Worm (Caenorhabditis elegans): ENCODE results near the gene C30B5.2.

C30B5.2 gene

ce11 chrII:6196875-6197274 lies at the start of gene C30B5.2, which contains the start of gene rbmx-2:
Gene C30B5.2 (plus strand): TSS chrII:6197180.
Gene rbmx-2 (minus strand): TSS chrII:6196948.
- TF ChIP-seq dmd-4 (tag; optimal IDR thresholded peaks at IDR 0.05; ENCODE audit: borderline replicate concordance), result no peak
- no peak for TF ChIP-seq lin-11 (tag; optimal IDR thresholded peaks at IDR 0.05)
- peak; percentile 86 for TF ChIP-seq unc-42 (tag; optimal IDR thresholded peaks at IDR 0.05)
- no peak for TF ChIP-seq nhr-232 (tag; optimal IDR thresholded peaks at IDR 0.05)
- no peak for TF ChIP-seq C38D4.7 (GFP tag; optimal IDR thresholded peaks at IDR 0.05)
- TF ChIP-seq unc-86 (tag; optimal IDR thresholded peaks at IDR 0.05), result no peak
- peak; percentile 37 for TF ChIP-seq hlh-30 (tag; optimal IDR thresholded peaks at IDR 0.05; ENCODE audit: insufficient read depth)
- TF ChIP-seq tbx-2 (tag; optimal IDR thresholded peaks at IDR 0.05), result peak; percentile 10
- TF ChIP-seq ceh-31 (tag; optimal IDR thresholded peaks at IDR 0.05), result peak; percentile 39
- peak; percentile 78 for TF ChIP-seq ceh-48 (tag; optimal IDR thresholded peaks at IDR 0.05)
- peak; percentile 3 for TF ChIP-seq dve-1 (tag; optimal IDR thresholded peaks at IDR 0.05)
- TF ChIP-seq ceh-6 (GFP tag; optimal IDR thresholded peaks at IDR 0.05), result no peak

ce11 chrII:6148369-6148768 lies 48.6 kb upstream of the C30B5.2 start:
- no peak for TF ChIP-seq ets-4 (tag; optimal IDR thresholded peaks at IDR 0.05)
- TF ChIP-seq ceh-31 (tag; optimal IDR thresholded peaks at IDR 0.05), result peak; percentile 12
- no peak for TF ChIP-seq fkh-10 (GFP tag; optimal IDR thresholded peaks at IDR 0.05)
- TF ChIP-seq madf-2 (tag; optimal IDR thresholded peaks at IDR 0.05), result no peak
- TF ChIP-seq npax-4 (tag; optimal IDR thresholded peaks at IDR 0.05), result no peak
- TF ChIP-seq K09A11.1 (tag; optimal IDR thresholded peaks at IDR 0.05; ENCODE audit: insufficient read depth), result no peak
- no peak for TF ChIP-seq K02D7.2 (tag; optimal IDR thresholded peaks at IDR 0.05)
- TF ChIP-seq unc-42 (tag; optimal IDR thresholded peaks at IDR 0.05), result peak; percentile 98
- no peak for TF ChIP-seq nfya-1 (tag; optimal IDR thresholded peaks at IDR 0.05)
- no peak for TF ChIP-seq ztf-16 (tag; optimal IDR thresholded peaks at IDR 0.05)
- TF ChIP-seq hlh-15 (tag; optimal IDR thresholded peaks at IDR 0.05), result no peak
- no peak for TF ChIP-seq lin-11 (tag; optimal IDR thresholded peaks at IDR 0.05)
- no peak for TF ChIP-seq sdc-2 (tag; optimal IDR thresholded peaks at IDR 0.05)
- no peak for TF ChIP-seq ceh-2 (tag; optimal IDR thresholded peaks at IDR 0.05)

- no peak for TF ChIP-seq pha-2 (tag; optimal IDR thresholded peaks at IDR 0.05)
- no peak for TF ChIP-seq nfya-1 (tag; optimal IDR thresholded peaks at IDR 0.05)
- no peak for TF ChIP-seq syd-9 (tag; optimal IDR thresholded peaks at IDR 0.05)
- TF ChIP-seq K02D7.2 (tag; optimal IDR thresholded peaks at IDR 0.05), result no peak
- TF ChIP-seq unc-86 (tag; optimal IDR thresholded peaks at IDR 0.05), result no peak
- TF ChIP-seq unc-42 (tag; optimal IDR thresholded peaks at IDR 0.05), result peak; percentile 62
Observed at ce11 chrII:6149434-6149833, 47.5 kb upstream of the C30B5.2 start.

ce11 chrII:6158111-6158510 lies 38.9 kb upstream of the C30B5.2 start:
- TF ChIP-seq Y22D7AL.16 (tag; optimal IDR thresholded peaks at IDR 0.05) (no peak), F13H6.1 (tag; optimal IDR thresholded peaks at IDR 0.05) (no peak), odd-2 (tag; optimal IDR thresholded peaks at IDR 0.05) (no peak), madf-2 (tag; optimal IDR thresholded peaks at IDR 0.05) (no peak), hlh-8 (tag; optimal IDR thresholded peaks at IDR 0.05) (no peak), unc-86 (tag; optimal IDR thresholded peaks at IDR 0.05) (no peak), unc-42 (tag; optimal IDR thresholded peaks at IDR 0.05) (no peak), npax-4 (tag; optimal IDR thresholded peaks at IDR 0.05) (no peak), zip-5 (tag; optimal IDR thresholded peaks at IDR 0.05) (no peak), pax-1 (tag; optimal IDR thresholded peaks at IDR 0.05) (no peak), pha-4 (tag; optimal IDR thresholded peaks at IDR 0.05) (no peak), C38D4.7 (GFP tag; optimal IDR thresholded peaks at IDR 0.05) (no peak), mec-3 (tag; optimal IDR thresholded peaks at IDR 0.05; ENCODE audit: borderline replicate concordance) (no peak), pqm-1 (tag; optimal IDR thresholded peaks at IDR 0.05) (no peak), tbx-7 (tag; optimal IDR thresholded peaks at IDR 0.05) (no peak), K02D7.2 (tag; optimal IDR thresholded peaks at IDR 0.05) (no peak)
